Fruit fly (Drosophila melanogaster): ENCODE measurements around the gene CG15020.

- TF ChIP-seq CTCF (optimal IDR thresholded peaks at IDR 0.05): no peak
- TF ChIP-seq CG8478 (optimal IDR thresholded peaks at IDR 0.05): no peak
These were observed 23.6 kb upstream of the CG15020 start for dm6 chr3L:4397874-4398273.

Data from S2 (cell line).